Worm (Caenorhabditis elegans): ENCODE results near the gene Y39B6A.37.

ce11 chrV:19001016-19001415 lies 10.4 kb downstream of the Y39B6A.37 start, which contains the start of gene Y39B6A.34:
- TF ChIP-seq nhr-77 (tag; optimal IDR thresholded peaks at IDR 0.05) = no peak
- no peak for TF ChIP-seq ama-1 (optimal IDR thresholded peaks at IDR 0.05)
- TF ChIP-seq mbf-1 (tag; optimal IDR thresholded peaks at IDR 0.05) = no peak
